Worm (Caenorhabditis elegans) whole organism, L2 larva: Measurements from ENCODE around the gene R07H5.11.

Experiments
- elt-1 ChIP-seq: fragments of 150-350 bp; optimal IDR thresholded peaks from 2 replicates; lab custom pipeline; 2014; ENCODE audit warnings: missing biosample characterization, missing genetic modification characterization
- zag-1 ChIP-seq: fragments of 150-350 bp; optimal IDR thresholded peaks from 2 replicates; lab custom pipeline; 2014; ENCODE audit warnings: missing biosample characterization, missing genetic modification characterization

DNA sequence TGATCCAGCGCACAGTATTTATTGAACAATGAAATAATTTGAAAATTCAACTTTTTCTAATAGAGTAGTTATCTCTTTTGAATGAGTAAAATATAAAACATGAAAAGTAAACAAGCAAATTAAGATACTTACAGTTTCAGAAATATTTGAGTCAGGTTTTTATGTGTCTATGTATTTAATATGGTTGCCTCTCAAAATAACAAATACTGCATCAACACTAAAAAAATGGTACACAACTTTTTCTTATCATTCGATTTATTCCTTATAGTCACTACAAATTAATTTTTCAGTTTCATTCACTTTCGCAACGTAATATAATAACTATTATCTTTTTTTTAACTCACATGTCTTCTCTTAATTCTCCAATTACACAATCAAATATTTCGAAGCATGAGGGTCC, 44.9 kb downstream of the R07H5.11 start:
- TF ChIP-seq zag-1 (no peak), elt-1 (no peak)
